Worm (Caenorhabditis elegans): Measurements from ENCODE around the gene fbxa-182.
A peak's percentile ranks its signal among the peaks of the same experiment; 100 is the strongest.

Gene fbxa-182

ce11 chrII:2412649-2413048 lies at the start of gene fbxa-182:
TSS of gene fbxa-182 (minus strand) at chrII:2412749.
- TF ChIP-seq dao-5 (tag; optimal IDR thresholded peaks at IDR 0.05) (no peak), W03F9.2 (tag; optimal IDR thresholded peaks at IDR 0.05) (no peak), him-1 (tag; optimal IDR thresholded peaks at IDR 0.05) (no peak)

- TF ChIP-seq him-1 (tag; optimal IDR thresholded peaks at IDR 0.05), result no peak
Observed at ce11 chrII:2458881-2459280, 46.3 kb upstream of the fbxa-182 start, which contains the start of gene pqn-42. TSS of gene pqn-42 (minus strand) at chrII:2458981.

- TF ChIP-seq him-1 (tag; optimal IDR thresholded peaks at IDR 0.05) (no peak), W03F9.2 (tag; optimal IDR thresholded peaks at IDR 0.05) (no peak), dao-5 (tag; optimal IDR thresholded peaks at IDR 0.05) (no peak)
Observed at ce11 chrII:2456973-2457372, 44.4 kb upstream of the fbxa-182 start.

ce11 chrII:2455931-2456576 lies 43.5 kb upstream of the fbxa-182 start:
- TF ChIP-seq dao-5 (tag; optimal IDR thresholded peaks at IDR 0.05), result no peak
- TF ChIP-seq W03F9.2 (tag; optimal IDR thresholded peaks at IDR 0.05), result no peak
- no peak for TF ChIP-seq him-1 (tag; optimal IDR thresholded peaks at IDR 0.05)

- TF ChIP-seq him-1 (tag; optimal IDR thresholded peaks at IDR 0.05) (no peak), dao-5 (tag; optimal IDR thresholded peaks at IDR 0.05) (no peak), W03F9.2 (tag; optimal IDR thresholded peaks at IDR 0.05) (no peak)
Observed at ce11 chrII:2454822-2455221, 42.3 kb upstream of the fbxa-182 start.

- TF ChIP-seq dao-5 (tag; optimal IDR thresholded peaks at IDR 0.05), result no peak
- no peak for TF ChIP-seq W03F9.2 (tag; optimal IDR thresholded peaks at IDR 0.05)
- no peak for TF ChIP-seq him-1 (tag; optimal IDR thresholded peaks at IDR 0.05)
Observed at ce11 chrII:2452492-2452891, 39.9 kb upstream of the fbxa-182 start.

ce11 chrII:2450990-2451389 lies 38.4 kb upstream of the fbxa-182 start:
- peak; percentile 6 for TF ChIP-seq W03F9.2 (tag; optimal IDR thresholded peaks at IDR 0.05)
- peak; percentile 31 for TF ChIP-seq him-1 (tag; optimal IDR thresholded peaks at IDR 0.05)
- TF ChIP-seq dao-5 (tag; optimal IDR thresholded peaks at IDR 0.05), result no peak

- TF ChIP-seq dao-5 (tag; optimal IDR thresholded peaks at IDR 0.05) (no peak), him-1 (tag; optimal IDR thresholded peaks at IDR 0.05) (no peak), W03F9.2 (tag; optimal IDR thresholded peaks at IDR 0.05) (no peak)
Observed at ce11 chrII:2446727-2447126, 34.2 kb upstream of the fbxa-182 start.

- TF ChIP-seq W03F9.2 (tag; optimal IDR thresholded peaks at IDR 0.05) (no peak), him-1 (tag; optimal IDR thresholded peaks at IDR 0.05) (no peak), dao-5 (tag; optimal IDR thresholded peaks at IDR 0.05) (no peak)
Observed at ce11 chrII:2445164-2445563, 32.6 kb upstream of the fbxa-182 start.

ce11 chrII:2442979-2443378 lies 30.4 kb upstream of the fbxa-182 start, which contains the start of gene vab-19:
TSS of gene vab-19 (plus strand) at chrII:2443279.
- TF ChIP-seq W03F9.2 (tag; optimal IDR thresholded peaks at IDR 0.05) (no peak), him-1 (tag; optimal IDR thresholded peaks at IDR 0.05) (no peak), dao-5 (tag; optimal IDR thresholded peaks at IDR 0.05) (no peak)

ce11 chrII:2442243-2442642 lies 29.7 kb upstream of the fbxa-182 start:
- no peak for TF ChIP-seq him-1 (tag; optimal IDR thresholded peaks at IDR 0.05)
- TF ChIP-seq dao-5 (tag; optimal IDR thresholded peaks at IDR 0.05), result no peak
- TF ChIP-seq W03F9.2 (tag; optimal IDR thresholded peaks at IDR 0.05), result no peak

ce11 chrII:2440312-2440711 lies 27.8 kb upstream of the fbxa-182 start:
- TF ChIP-seq dao-5 (tag; optimal IDR thresholded peaks at IDR 0.05), result no peak
- TF ChIP-seq him-1 (tag; optimal IDR thresholded peaks at IDR 0.05), result no peak
- no peak for TF ChIP-seq W03F9.2 (tag; optimal IDR thresholded peaks at IDR 0.05)

ce11 chrII:2438944-2439343 lies 26.4 kb upstream of the fbxa-182 start:
- TF ChIP-seq dao-5 (tag; optimal IDR thresholded peaks at IDR 0.05), result no peak

- TF ChIP-seq dao-5 (tag; optimal IDR thresholded peaks at IDR 0.05), result no peak
- TF ChIP-seq him-1 (tag; optimal IDR thresholded peaks at IDR 0.05), result no peak
- TF ChIP-seq W03F9.2 (tag; optimal IDR thresholded peaks at IDR 0.05), result no peak
Observed at ce11 chrII:2438180-2438579, 25.6 kb upstream of the fbxa-182 start.

- TF ChIP-seq him-1 (tag; optimal IDR thresholded peaks at IDR 0.05) (no peak), dao-5 (tag; optimal IDR thresholded peaks at IDR 0.05) (no peak), W03F9.2 (tag; optimal IDR thresholded peaks at IDR 0.05) (no peak)
Observed at ce11 chrII:2436757-2437156, 24.2 kb upstream of the fbxa-182 start.
